Worm (Caenorhabditis elegans) whole organism, L3 larva: ENCODE data around the gene C17A2.2.

Source experiments
- aly-2 ChIP-seq: fragments of 150-350 bp; optimal IDR thresholded peaks from 2 replicates; lab custom pipeline; 2014; ENCODE audit warnings: missing biosample characterization, missing genetic modification characterization
- ceh-16 ChIP-seq: sonication (generic microtip); optimal IDR thresholded peaks from 2 replicates; lab custom pipeline; 2017; ENCODE audit warnings: missing biosample characterization, missing genetic modification characterization
- elt-3 ChIP-seq, 3 experiments: fragments of 150-350 bp in 1 of 3; sonication (generic microtip) in 2 of 3; optimal IDR thresholded peaks; 2 replicates in 2 of 3; 4 replicates in 1 of 3; lab custom pipeline; 2014 to 2017; ENCODE audit warnings: missing biosample characterization in 3 of 3, missing genetic modification characterization in 3 of 3
- fkh-10 ChIP-seq: sonication (generic microtip); optimal IDR thresholded peaks from 2 replicates; lab custom pipeline; 2017; ENCODE audit warnings: missing biosample characterization, missing genetic modification reagents, missing genetic modification characterization
- lin-39 ChIP-seq: fragments of 150-350 bp; optimal IDR thresholded peaks from 2 replicates; lab custom pipeline; 2018; ENCODE audit warnings: missing biosample characterization, missing genetic modification reagents, missing genetic modification characterization
- mdl-1 ChIP-seq: fragments of 150-350 bp; optimal IDR thresholded peaks from 2 replicates; lab custom pipeline; 2014; ENCODE audit warnings: missing biosample characterization, missing genetic modification characterization
- nhr-11 ChIP-seq: fragments of 150-350 bp; optimal IDR thresholded peaks from 2 replicates; lab custom pipeline; 2014; ENCODE audit warnings: missing biosample characterization, missing genetic modification characterization
- pqm-1 ChIP-seq: fragments of 150-350 bp; optimal IDR thresholded peaks from 2 replicates; lab custom pipeline; 2017; ENCODE audit warnings: missing biosample characterization, missing genetic modification characterization, inconsistent platforms
- skn-1 ChIP-seq: fragments of 150-350 bp; optimal IDR thresholded peaks from 2 replicates; lab custom pipeline; 2014; ENCODE audit warnings: missing biosample characterization, missing genetic modification characterization
- snpc-4 ChIP-seq: fragments of 150-350 bp; optimal IDR thresholded peaks from 2 replicates; lab custom pipeline; 2014; ENCODE audit warnings: missing biosample characterization, missing genetic modification characterization
- unc-39 ChIP-seq: sonication (generic microtip); optimal IDR thresholded peaks from 4 replicates; lab custom pipeline; 2017; ENCODE audit warnings: missing biosample characterization, missing genetic modification characterization
- zag-1 ChIP-seq: fragments of 150-350 bp; optimal IDR thresholded peaks from 2 replicates; lab custom pipeline; 2014; ENCODE audit warnings: missing biosample characterization, missing genetic modification characterization
- ztf-11 ChIP-seq: fragments of 150-350 bp; optimal IDR thresholded peaks from 2 replicates; lab custom pipeline; 2014; ENCODE audit warnings: missing biosample characterization, missing genetic modification characterization

DNA sequence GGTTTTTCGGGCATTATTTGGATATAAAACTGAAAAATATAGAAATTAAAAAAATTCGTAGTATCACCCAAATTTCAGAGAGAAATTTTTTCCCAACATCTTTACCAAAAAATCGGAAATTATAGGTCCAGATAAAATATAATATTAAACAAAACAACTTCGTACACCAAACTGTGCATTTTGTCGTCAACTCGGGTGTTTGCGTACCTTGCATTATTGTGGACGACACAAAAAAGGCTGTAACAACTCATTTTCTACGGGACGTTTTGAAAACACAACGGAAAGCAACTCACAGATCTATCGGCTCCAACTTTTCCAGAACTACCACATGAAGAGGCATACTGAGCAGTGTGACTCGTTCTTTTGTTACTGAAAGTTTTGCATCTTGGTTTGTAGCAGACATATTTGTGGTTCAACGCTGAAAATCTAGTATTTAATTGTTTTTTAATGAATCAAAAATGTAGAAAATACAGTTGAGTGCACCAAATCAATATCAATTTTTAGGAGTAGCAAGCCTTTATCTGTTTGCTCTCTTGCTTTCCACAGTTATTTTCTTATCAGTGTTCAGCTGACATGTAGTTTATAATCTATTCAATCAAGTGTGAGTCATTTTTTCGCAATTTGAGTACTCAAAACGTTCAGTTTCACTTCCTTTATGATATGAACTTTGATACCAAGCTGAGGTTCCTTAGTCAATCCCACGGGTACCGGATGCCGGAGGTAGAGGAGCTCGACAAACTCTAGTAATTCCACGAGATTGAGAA lies 30.5 kb upstream of the C17A2.2 start:
- no peak for TF ChIP-seq snpc-4
- TF ChIP-seq lin-39 (tag; lab: Kevin White, UChicago): no peak
- no peak for TF ChIP-seq nhr-11 (tag; lab: Kevin White, UChicago)
- no peak for TF ChIP-seq aly-2 (tag; lab: Kevin White, UChicago)
- no peak for TF ChIP-seq mdl-1 (tag; lab: Kevin White, UChicago)
- TF ChIP-seq ceh-16 (tag; lab: Kevin White, UChicago): no peak
- no peak for TF ChIP-seq ztf-11
- no peak for TF ChIP-seq zag-1
- TF ChIP-seq fkh-10 (GFP tag; lab: Kevin White, UChicago): no peak
- no peak for TF ChIP-seq elt-3 (tag; optimal IDR thresholded peaks at IDR 0.05; lab: Kevin White, UChicago)
- no peak for TF ChIP-seq unc-39
- no peak for TF ChIP-seq skn-1 (tag; lab: Kevin White, UChicago)
- peak; percentile 80 for TF ChIP-seq pqm-1 (tag; lab: Kevin White, UChicago)
